Worm (Caenorhabditis elegans) whole organism, mixed stage, embryonic: ENCODE measurements around the gene K03B4.1.

Source experiments
- M03D4.4 ChIP-seq: sonication (generic microtip); optimal IDR thresholded peaks from 2 replicates; lab custom pipeline; 2017; ENCODE audit warnings: mild to moderate bottlenecking, missing genetic modification characterization, missing compliant biosample characterization
- bed-3 ChIP-seq: fragments of 200-800 bp; sonication (Bioruptor generic); optimal IDR thresholded peaks from 3 replicates; lab custom pipeline; 2018; ENCODE audit warnings: mild to moderate bottlenecking, missing genetic modification characterization, moderate library complexity, missing compliant biosample characterization
- blmp-1 ChIP-seq: fragments of 150-350 bp; optimal IDR thresholded peaks from 2 replicates; lab custom pipeline; 2014; ENCODE audit warnings: missing biosample characterization, missing genetic modification characterization
- ceh-39 ChIP-seq: fragments of 150-350 bp; optimal IDR thresholded peaks from 2 replicates; lab custom pipeline; 2014; ENCODE audit warnings: missing biosample characterization, missing genetic modification characterization
- ceh-43 ChIP-seq: fragments of 200-800 bp; sonication (Bioruptor generic); optimal IDR thresholded peaks from 2 replicates; lab custom pipeline; 2018; ENCODE audit warnings: mild to moderate bottlenecking, missing genetic modification characterization, moderate library complexity, missing compliant biosample characterization
- ceh-83 ChIP-seq: fragments of 200-800 bp; sonication (Bioruptor generic); optimal IDR thresholded peaks from 2 replicates; lab custom pipeline; 2018; ENCODE audit warnings: mild to moderate bottlenecking, missing genetic modification characterization, missing compliant biosample characterization
- ces-1 ChIP-seq: fragments of 150-350 bp; optimal IDR thresholded peaks from 2 replicates; lab custom pipeline; 2014; ENCODE audit warnings: missing biosample characterization, missing genetic modification reagents, missing genetic modification characterization
- cnd-1 ChIP-seq: fragments of 200-800 bp; sonication (Bioruptor generic); optimal IDR thresholded peaks from 2 replicates; lab custom pipeline; 2018; ENCODE audit warnings: mild to moderate bottlenecking, missing genetic modification characterization, missing compliant biosample characterization
- drap-1 ChIP-seq: fragments of 200-800 bp; sonication (Bioruptor generic); optimal IDR thresholded peaks from 3 replicates; lab custom pipeline; 2018; ENCODE audit warnings: mild to moderate bottlenecking, missing genetic modification characterization, missing compliant biosample characterization
- elt-1 ChIP-seq: sonication (generic microtip); optimal IDR thresholded peaks from 2 replicates; lab custom pipeline; 2017; ENCODE audit warnings: missing genetic modification characterization, mild to moderate bottlenecking, missing compliant biosample characterization, antibody characterized with exemption, moderate library complexity, borderline replicate concordance; ENCODE audit not compliant: insufficient read depth
- elt-3 ChIP-seq: fragments of 150-350 bp; optimal IDR thresholded peaks from 2 replicates; lab custom pipeline; 2014; ENCODE audit warnings: missing biosample characterization, missing genetic modification characterization
- flh-1 ChIP-seq: fragments of 200-800 bp; sonication (Bioruptor generic); optimal IDR thresholded peaks from 2 replicates; lab custom pipeline; 2018; ENCODE audit warnings: mild to moderate bottlenecking, missing genetic modification characterization, moderate library complexity, missing compliant biosample characterization
- ham-2 ChIP-seq: fragments of 200-800 bp; sonication (Bioruptor generic); optimal IDR thresholded peaks from 2 replicates; lab custom pipeline; 2018; ENCODE audit warnings: mild to moderate bottlenecking, missing genetic modification characterization, missing compliant biosample characterization
- lin-32 ChIP-seq: fragments of 200-800 bp; sonication (Bioruptor generic); optimal IDR thresholded peaks from 2 replicates; lab custom pipeline; 2018; ENCODE audit warnings: mild to moderate bottlenecking, missing genetic modification characterization, missing compliant biosample characterization
- lsy-2 ChIP-seq: fragments of 150-350 bp; optimal IDR thresholded peaks from 2 replicates; lab custom pipeline; 2014; ENCODE audit warnings: missing biosample characterization, missing genetic modification characterization
- mab-5 ChIP-seq: fragments of 150-350 bp; optimal IDR thresholded peaks from 2 replicates; lab custom pipeline; 2014; ENCODE audit warnings: missing biosample characterization, missing genetic modification characterization
- mep-1 ChIP-seq: fragments of 150-350 bp; optimal IDR thresholded peaks from 2 replicates; lab custom pipeline; 2017; ENCODE audit warnings: missing biosample characterization, missing genetic modification reagents, missing genetic modification characterization, inconsistent platforms
- mls-2 ChIP-seq: sonication (generic microtip); optimal IDR thresholded peaks from 2 replicates; lab custom pipeline; 2016; ENCODE audit warnings: mild to moderate bottlenecking, missing genetic modification characterization, moderate library complexity, missing compliant biosample characterization
- nhr-12 ChIP-seq: fragments of 150-350 bp; optimal IDR thresholded peaks from 2 replicates; lab custom pipeline; 2014; ENCODE audit warnings: missing biosample characterization, missing genetic modification characterization
- nhr-2 ChIP-seq: fragments of 150-350 bp; optimal IDR thresholded peaks from 2 replicates; lab custom pipeline; 2014; ENCODE audit warnings: missing biosample characterization, missing genetic modification characterization
- nhr-237 ChIP-seq: fragments of 150-350 bp; optimal IDR thresholded peaks from 2 replicates; lab custom pipeline; 2014; ENCODE audit warnings: missing biosample characterization, missing genetic modification characterization
- nhr-28 ChIP-seq: fragments of 150-350 bp; optimal IDR thresholded peaks from 2 replicates; lab custom pipeline; 2014; ENCODE audit warnings: missing biosample characterization, missing genetic modification characterization
- nhr-76 ChIP-seq: sonication (generic microtip); optimal IDR thresholded peaks from 2 replicates; lab custom pipeline; 2017; ENCODE audit warnings: missing biosample characterization, missing genetic modification characterization
- sem-2 ChIP-seq: fragments of 200-800 bp; sonication (Bioruptor generic); optimal IDR thresholded peaks from 2 replicates; lab custom pipeline; 2018; ENCODE audit warnings: mild to moderate bottlenecking, missing genetic modification characterization, missing compliant biosample characterization
- snpc-4 ChIP-seq: fragments of 150-350 bp; optimal IDR thresholded peaks from 2 replicates; lab custom pipeline; 2014; ENCODE audit warnings: missing biosample characterization, missing genetic modification characterization
- sptf-1 ChIP-seq: sonication (generic microtip); optimal IDR thresholded peaks from 2 replicates; lab custom pipeline; 2017; ENCODE audit warnings: mild to moderate bottlenecking, missing genetic modification characterization, moderate library complexity, missing compliant biosample characterization
- tbx-8 ChIP-seq: fragments of 200-800 bp; sonication (Bioruptor generic); optimal IDR thresholded peaks from 2 replicates; lab custom pipeline; 2018; ENCODE audit warnings: mild to moderate bottlenecking, missing genetic modification characterization, moderate library complexity, missing compliant biosample characterization
- unc-120 ChIP-seq: sonication (generic microtip); optimal IDR thresholded peaks from 2 replicates; lab custom pipeline; 2017; ENCODE audit warnings: missing genetic modification characterization, missing compliant biosample characterization; ENCODE audit not compliant: poor library complexity, severe bottlenecking
- unc-39 ChIP-seq: fragments of 150-350 bp; optimal IDR thresholded peaks from 2 replicates; lab custom pipeline; 2014; ENCODE audit warnings: missing biosample characterization, missing genetic modification characterization
- unc-62 ChIP-seq: fragments of 150-350 bp; optimal IDR thresholded peaks from 2 replicates; lab custom pipeline; 2014; ENCODE audit warnings: missing biosample characterization, missing genetic modification reagents, missing genetic modification characterization
- zip-8 ChIP-seq: fragments of 150-350 bp; optimal IDR thresholded peaks from 2 replicates; lab custom pipeline; 2014; ENCODE audit warnings: missing biosample characterization, missing genetic modification characterization
- ztf-11 ChIP-seq: fragments of 150-350 bp; optimal IDR thresholded peaks from 2 replicates; lab custom pipeline; 2014; ENCODE audit warnings: missing biosample characterization, missing genetic modification characterization

K03B4.1 gene

DNA sequence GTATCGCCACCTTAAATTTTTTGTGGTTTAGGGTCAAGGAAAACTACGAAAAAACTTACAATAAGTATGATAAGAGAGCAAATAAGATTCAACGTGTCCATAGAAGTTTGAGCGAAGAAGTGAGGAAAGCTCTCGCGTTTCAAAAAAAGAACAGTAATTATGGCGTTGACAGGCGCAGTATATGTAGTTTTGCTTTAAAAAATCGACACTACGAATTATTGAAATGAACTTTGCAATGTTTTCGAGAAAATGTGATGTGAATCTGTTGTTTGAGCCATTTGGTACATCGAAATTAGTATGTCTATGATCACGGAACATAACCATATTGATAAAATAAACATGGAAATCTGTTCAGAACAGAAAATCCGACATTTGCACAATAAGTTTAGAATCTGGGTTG, 26.7 kb upstream of the K03B4.1 start, which contains the start of gene srx-74:
Gene srx-74, minus strand, starts transcription at position 101 of the 400 bp plus-strand sequence.
- TF ChIP-seq bed-3 (GFP tag; lab: Kevin White, UChicago) (no peak), ztf-11 (tag; lab: Kevin White, UChicago) (no peak), flh-1 (GFP tag; lab: Kevin White, UChicago) (no peak), ceh-39 (tag; lab: Kevin White, UChicago) (no peak), ceh-83 (GFP tag; lab: Kevin White, UChicago) (no peak), unc-39 (tag; lab: Kevin White, UChicago) (no peak), nhr-28 (tag; lab: Kevin White, UChicago) (no peak), sptf-1 (tag; lab: Kevin White, UChicago) (no peak), ceh-43 (GFP tag; lab: Kevin White, UChicago) (no peak), elt-3 (tag; lab: Kevin White, UChicago) (no peak), tbx-8 (GFP tag; lab: Kevin White, UChicago) (no peak), lin-32 (GFP tag; lab: Kevin White, UChicago) (no peak), unc-62 (GFP tag; lab: Kevin White, UChicago) (no peak), nhr-12 (no peak), nhr-237 (tag; lab: Kevin White, UChicago) (no peak), mls-2 (no peak), mep-1 (tag; lab: Kevin White, UChicago) (no peak), blmp-1 (tag; lab: Kevin White, UChicago) (no peak), snpc-4 (tag; lab: Kevin White, UChicago) (no peak)
- TF ChIP-seq, all 35 proteins: peak for 0

DNA sequence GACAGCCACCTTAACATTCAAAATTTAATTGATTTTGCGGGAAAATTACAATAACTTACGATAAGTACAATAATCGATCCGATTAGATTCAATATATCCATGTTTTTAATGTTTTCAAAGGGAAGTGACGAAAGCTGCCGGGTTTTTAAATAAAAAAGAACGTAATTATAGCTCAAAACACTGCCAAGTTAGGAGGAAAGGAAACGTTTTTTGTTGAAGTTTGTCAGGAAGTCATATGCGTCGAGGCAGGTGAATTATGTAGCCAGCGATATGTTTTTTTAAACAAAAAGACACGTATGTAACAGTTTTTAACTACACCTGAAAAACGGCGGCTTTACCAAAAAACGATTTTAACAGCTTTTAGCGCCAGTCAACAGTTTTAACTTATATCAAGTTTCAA, 23.5 kb upstream of the K03B4.1 start, which contains the start of gene srx-73:
Gene srx-73, minus strand, starts transcription at position 101 of the 400 bp plus-strand sequence.
- TF ChIP-seq zip-8 (no peak), mls-2 (no peak), nhr-237 (tag; lab: Kevin White, UChicago) (no peak), sptf-1 (tag; lab: Kevin White, UChicago) (no peak), sem-2 (GFP tag; lab: Kevin White, UChicago) (no peak), blmp-1 (tag; lab: Kevin White, UChicago) (no peak), cnd-1 (tag; lab: Kevin White, UChicago) (no peak), drap-1 (no peak), elt-1 (tag; lab: Kevin White, UChicago) (no peak), M03D4.4 (tag; lab: Kevin White, UChicago) (no peak), lsy-2 (tag; lab: Kevin White, UChicago) (no peak)

DNA sequence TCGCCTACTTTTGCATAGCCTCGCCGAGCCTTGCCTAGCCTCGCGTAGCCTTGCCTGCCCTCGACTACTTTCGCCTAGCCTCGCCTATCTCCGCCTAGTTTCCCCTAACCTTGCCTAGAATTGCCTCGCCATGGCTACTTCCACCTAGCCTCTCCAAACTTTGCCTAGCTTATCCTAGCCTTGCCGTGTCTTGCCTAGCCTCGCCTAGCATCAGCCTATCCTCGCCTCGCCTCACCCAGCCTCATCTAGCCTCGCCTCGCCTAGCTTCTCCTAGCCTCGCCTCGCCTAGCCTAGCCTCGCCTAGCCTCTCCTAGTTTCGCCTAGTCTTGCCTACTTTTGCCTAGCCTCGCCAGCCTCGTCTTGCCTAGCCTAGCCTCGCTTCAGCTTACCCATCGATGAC, 22.1 kb upstream of the K03B4.1 start:
- peak; percentile 54 for TF ChIP-seq ham-2 (GFP tag; lab: Kevin White, UChicago)
- TF ChIP-seq sptf-1 (tag; lab: Kevin White, UChicago) = no peak
- TF ChIP-seq ces-1 = no peak
- no peak for TF ChIP-seq nhr-2 (tag; lab: Kevin White, UChicago)
- no peak for TF ChIP-seq ceh-83 (GFP tag; lab: Kevin White, UChicago)
- TF ChIP-seq, all 35 proteins: peak for 1

DNA sequence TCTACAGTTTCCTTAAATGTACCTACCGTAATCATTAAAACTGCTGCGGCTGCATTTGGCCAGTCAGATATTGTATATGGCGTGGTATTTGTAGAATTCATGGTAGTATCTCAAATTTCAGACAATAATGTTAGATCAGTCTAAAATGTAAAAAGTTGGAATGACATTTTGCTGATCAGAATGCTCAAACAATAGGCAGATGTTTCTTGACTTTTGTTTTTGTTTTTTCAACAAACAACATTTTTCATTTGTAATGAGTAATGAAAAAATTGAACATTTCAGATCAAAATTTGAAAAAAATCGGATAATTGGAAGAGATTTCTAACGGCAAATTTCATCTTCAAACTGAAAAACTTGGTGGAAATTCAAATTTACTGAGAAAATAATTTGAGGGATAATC, 20.5 kb upstream of the K03B4.1 start, which contains the start of gene srx-77:
Gene srx-77, minus strand, starts transcription at position 101 of the 400 bp plus-strand sequence.
- no peak for TF ChIP-seq unc-120 (tag; lab: Kevin White, UChicago)
- TF ChIP-seq lin-32 (GFP tag; lab: Kevin White, UChicago) = no peak
- TF ChIP-seq mls-2 = no peak
- no peak for TF ChIP-seq ceh-43 (GFP tag; lab: Kevin White, UChicago)
- TF ChIP-seq ces-1 = no peak

DNA sequence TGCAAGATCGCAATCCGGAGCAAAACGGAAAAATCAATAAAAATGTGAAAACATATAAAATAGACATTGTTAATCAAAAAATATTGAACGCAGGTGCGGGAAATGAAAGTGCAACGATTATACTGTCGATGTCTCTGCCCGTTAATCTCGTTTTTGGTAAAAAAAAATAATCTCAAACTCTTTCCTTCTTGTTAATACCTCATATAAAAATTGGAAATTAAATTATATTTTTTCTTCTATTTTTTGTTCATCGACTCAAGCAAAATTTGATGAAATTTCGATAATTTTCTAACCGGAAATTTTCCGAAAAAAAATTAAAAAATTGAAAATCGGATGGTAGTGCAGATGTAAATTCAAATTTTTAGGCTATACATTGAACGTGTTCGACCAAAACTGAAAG, 16.6 kb upstream of the K03B4.1 start, which contains the start of gene K03B4.9:
Gene K03B4.9, minus strand, starts transcription at position 101 of the 400 bp plus-strand sequence.
- TF ChIP-seq nhr-76 (no peak), unc-39 (tag; lab: Kevin White, UChicago) (no peak), ham-2 (GFP tag; lab: Kevin White, UChicago) (no peak), ceh-83 (GFP tag; lab: Kevin White, UChicago) (no peak), drap-1 (no peak), ceh-39 (tag; lab: Kevin White, UChicago) (no peak), flh-1 (GFP tag; lab: Kevin White, UChicago) (no peak), unc-62 (GFP tag; lab: Kevin White, UChicago) (no peak), zip-8 (no peak), elt-1 (tag; lab: Kevin White, UChicago) (no peak), lin-32 (GFP tag; lab: Kevin White, UChicago) (no peak), mep-1 (tag; lab: Kevin White, UChicago) (no peak), ces-1 (no peak), nhr-28 (tag; lab: Kevin White, UChicago) (no peak), lsy-2 (tag; lab: Kevin White, UChicago) (no peak), nhr-2 (tag; lab: Kevin White, UChicago) (no peak), mab-5 (tag; lab: Kevin White, UChicago) (no peak), ztf-11 (tag; lab: Kevin White, UChicago) (no peak)
